Worm (Caenorhabditis elegans): Measurements from ENCODE around the gene srbc-83.

- TF ChIP-seq ref-2 (tag; optimal IDR thresholded peaks at IDR 0.05): no peak
- no peak for TF ChIP-seq ceh-6 (GFP tag; optimal IDR thresholded peaks at IDR 0.05)
Observed at ce11 chrV:16302439-16302838, 5.3 kb downstream of the srbc-83 start, which contains the start of the genes C31A11.13 and oac-6.

Data from whole organism, late embryonic.